Worm (Caenorhabditis elegans): Measurements from ENCODE around the gene F58E6.4.

DNA sequence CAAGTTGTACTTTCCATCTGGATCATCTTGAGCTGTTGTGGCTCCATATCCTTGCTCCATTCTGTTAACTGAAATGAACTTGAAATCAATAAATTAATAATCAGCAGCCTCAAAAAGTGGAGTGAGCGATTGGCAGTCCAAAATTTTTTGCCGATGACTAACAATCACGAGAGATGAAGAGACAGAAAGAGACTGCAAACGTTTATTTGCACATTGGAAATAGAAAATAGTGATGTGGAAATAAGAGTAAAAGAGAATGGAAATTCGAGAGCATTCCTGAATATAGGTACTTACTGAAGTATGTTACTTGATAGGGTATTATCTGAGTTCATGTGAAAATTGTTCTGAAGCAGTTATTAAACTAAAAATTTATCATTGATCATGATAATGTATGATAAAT is 40.5 kb downstream of the F58E6.4 start, which contains the start of gene tag-120:
- TF ChIP-seq nhr-76 (tag; optimal IDR thresholded peaks at IDR 0.05) (no peak), rnt-1 (tag; optimal IDR thresholded peaks at IDR 0.05) (no peak)

Measured in whole organism, L1 larva.